Fruit fly (Drosophila melanogaster) ovary, adult (tissue): ENCODE results near the gene Cpr23B.

ENCODE experiments used
- CG17801 ChIP-seq: fragments of 200-800 bp; optimal IDR thresholded peaks from 2 replicates; lab custom pipeline; 2019; ENCODE audit warnings: missing biosample characterization, mild to moderate bottlenecking, missing genetic modification characterization, moderate library complexity; ENCODE audit not compliant: partially characterized antibody

Gene Cpr23B

DNA sequence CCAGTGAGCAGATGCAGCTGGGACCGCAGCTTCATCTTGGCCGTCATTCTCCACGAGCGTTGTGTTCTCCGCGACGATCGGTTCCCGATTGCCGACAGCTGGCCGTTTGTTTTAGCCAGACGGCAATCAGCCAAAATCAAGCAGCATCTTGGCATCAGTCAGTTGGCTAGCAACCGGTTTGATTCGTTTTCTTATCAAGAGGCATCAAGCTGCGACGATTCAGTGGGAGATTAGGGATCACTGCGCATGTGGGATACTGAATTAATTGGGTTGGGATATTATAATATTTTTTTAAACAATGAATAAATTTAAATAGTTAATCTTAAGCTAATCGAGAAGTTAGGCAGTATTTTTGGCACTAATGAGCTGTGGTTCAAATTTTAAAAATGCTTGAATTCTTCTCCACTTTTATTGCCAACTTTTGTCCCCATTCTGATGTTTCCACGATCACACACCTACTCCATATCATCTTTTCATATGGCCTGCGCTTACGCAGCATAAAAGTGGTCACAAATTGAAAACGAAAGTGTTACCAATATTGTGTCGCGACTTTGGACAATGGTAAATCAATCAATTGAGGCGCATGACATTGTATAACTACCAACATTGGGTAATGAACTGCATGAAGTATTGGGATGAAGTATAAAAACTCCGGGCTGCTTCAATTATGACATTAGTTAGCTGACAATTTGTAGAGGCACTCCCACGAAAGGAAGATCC lies at the start of gene Cpr23B, which contains the start of gene CG3119:
TSS of gene Cpr23B (plus strand) at position 670 of the 720 bp plus-strand sequence.
TSS of gene CG3119 (minus strand) at position 92 of the 720 bp plus-strand sequence.
- TF ChIP-seq CG17801 (GFP tag; lab: Kevin White, UChicago), result no peak

DNA sequence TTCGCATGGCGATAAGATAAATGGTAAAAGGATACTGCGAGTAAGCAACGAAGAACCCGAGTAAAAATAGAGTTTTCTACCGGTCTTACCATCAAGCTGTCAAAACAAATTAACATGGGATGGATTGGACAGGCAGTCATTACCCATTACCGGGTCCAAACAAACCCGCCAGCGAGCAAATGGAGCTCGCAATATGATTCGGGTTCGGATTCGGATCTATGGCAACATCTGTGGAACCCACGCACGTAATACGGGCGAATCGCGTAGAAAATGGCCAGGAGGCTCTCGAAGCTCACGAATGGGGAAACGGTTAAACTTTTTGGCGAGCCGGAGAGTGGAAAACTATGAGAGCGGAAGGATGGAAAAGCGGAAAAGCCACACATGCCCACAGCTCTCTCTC lies 41.0 kb upstream of the Cpr23B start:
- TF ChIP-seq CG17801 (GFP tag; lab: Kevin White, UChicago), result no peak

- TF ChIP-seq CG17801 (GFP tag; lab: Kevin White, UChicago), result no peak
These were observed 38.2 kb upstream of the Cpr23B start, which contains the start of gene Syt1 for dm6 chr2L:2799909-2800478. Syt1 (minus strand) TSS chr2L:2799979.

DNA sequence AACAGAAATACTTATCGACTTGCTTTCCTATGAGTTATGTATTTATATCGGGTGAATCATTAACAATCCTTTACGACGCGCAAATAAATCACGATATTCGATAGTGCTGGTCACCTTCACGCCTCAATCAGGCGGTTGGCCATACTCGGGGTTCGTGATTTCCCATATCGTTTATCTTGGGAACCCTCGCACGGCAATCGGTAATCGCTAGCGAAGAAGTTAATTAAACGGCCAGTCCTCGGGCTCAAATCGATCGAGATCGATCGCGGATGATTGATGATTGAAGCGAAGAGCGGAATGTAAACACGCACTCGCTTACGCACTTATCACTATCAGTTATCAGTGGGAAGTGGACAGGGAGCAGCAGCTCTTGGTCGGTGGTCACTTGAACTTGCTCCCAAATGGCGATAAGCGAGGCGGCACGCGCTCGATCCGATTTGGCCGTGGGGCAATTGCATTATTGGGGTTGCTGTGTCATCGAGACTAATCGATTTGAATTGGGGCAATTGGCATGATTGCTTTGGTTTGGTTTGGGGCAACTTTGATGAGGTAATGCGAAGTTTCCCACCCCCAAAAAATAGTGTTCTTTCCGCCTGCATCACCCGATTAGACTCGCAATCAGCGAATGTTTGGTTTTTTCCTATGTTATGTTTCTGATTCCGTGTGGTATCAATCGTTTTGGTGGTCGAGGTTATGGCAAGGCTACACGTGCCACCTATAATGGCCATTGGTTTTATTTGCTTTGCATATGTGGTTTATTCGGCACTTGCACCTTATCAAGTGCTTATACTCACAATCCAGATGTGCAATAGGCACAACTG lies 37.0 kb upstream of the Cpr23B start:
- no peak for TF ChIP-seq CG17801 (GFP tag; lab: Kevin White, UChicago)

DNA sequence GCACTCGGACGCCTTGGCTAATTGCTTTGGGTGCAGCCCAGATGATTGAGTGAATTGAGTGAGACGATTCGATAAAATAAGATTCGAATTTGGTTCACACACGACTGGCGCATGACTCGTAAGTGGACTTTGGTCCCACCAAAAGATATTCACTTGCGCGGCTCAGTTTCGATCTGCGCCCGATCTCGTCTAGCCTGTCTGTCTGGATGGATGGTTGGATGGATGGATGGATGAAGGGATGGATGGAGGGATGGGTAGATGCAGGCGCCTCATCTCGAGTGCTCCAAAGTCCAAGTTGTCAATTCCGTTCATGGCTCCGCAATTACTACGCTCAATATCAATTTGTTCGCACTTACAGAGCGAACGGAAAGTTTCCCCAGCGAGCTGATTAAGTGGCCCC lies 35.7 kb upstream of the Cpr23B start:
- TF ChIP-seq CG17801 (GFP tag; lab: Kevin White, UChicago), result no peak

DNA sequence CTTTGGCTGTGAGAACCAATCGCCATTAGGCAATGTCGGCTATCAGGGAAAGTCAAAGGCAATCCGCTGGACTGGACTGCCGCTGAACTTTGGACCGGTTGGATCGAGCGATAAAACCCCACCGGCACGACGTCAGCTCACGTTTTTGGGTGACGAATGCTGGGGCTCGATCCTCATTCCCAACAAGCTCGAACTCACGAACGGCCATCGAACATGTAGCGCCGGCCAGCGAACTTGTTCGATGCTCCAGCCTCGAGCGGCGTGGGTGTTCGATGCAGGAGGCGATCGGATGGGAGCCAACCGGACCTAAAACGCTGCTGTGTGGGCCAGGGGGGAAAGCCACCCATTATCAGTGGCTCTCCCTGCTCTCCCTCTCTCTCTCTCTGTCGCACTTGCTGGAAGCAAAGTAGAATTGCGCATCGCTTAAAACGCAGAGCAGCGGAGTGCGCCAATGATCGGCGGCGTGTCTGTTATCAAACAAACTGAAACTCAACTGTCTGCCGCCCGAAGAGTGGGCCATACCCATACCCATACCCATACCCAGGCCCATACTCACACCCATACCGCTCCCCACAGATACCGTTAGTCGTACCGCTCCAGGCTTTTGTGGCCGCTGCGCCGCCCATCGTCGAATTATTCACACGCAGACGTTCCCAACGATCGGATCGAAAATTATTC lies 33.4 kb upstream of the Cpr23B start, which contains the start of gene daw:
TSS of gene daw (plus strand) at position 628 of the 678 bp plus-strand sequence.
- no peak for TF ChIP-seq CG17801 (GFP tag; lab: Kevin White, UChicago)

dm6 chr2L:2806190-2806763 lies 31.9 kb upstream of the Cpr23B start:
- TF ChIP-seq CG17801 (GFP tag; lab: Kevin White, UChicago), result no peak

DNA sequence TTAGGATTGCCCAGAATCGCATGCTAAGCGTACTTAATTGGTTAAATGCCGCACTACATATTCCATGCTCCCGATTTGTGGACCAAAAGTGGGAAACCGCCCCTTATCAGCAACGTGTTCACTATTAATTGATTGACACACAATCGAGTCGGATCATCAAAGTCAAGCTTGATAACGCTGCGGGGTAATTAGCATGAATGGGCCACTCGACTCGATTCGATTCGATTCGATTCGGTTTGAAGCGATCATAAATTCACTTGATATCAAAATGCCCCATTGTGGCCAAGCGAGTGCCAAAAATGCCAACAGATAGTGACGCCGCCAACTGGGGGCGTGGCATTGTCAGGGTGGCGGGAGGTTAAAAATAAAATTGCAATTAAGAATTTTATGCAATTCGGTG lies 30.6 kb upstream of the Cpr23B start:
- TF ChIP-seq CG17801 (GFP tag; lab: Kevin White, UChicago), result no peak

- no peak for TF ChIP-seq CG17801 (GFP tag; lab: Kevin White, UChicago)
These were observed 30.0 kb upstream of the Cpr23B start for dm6 chr2L:2808038-2808699.

DNA sequence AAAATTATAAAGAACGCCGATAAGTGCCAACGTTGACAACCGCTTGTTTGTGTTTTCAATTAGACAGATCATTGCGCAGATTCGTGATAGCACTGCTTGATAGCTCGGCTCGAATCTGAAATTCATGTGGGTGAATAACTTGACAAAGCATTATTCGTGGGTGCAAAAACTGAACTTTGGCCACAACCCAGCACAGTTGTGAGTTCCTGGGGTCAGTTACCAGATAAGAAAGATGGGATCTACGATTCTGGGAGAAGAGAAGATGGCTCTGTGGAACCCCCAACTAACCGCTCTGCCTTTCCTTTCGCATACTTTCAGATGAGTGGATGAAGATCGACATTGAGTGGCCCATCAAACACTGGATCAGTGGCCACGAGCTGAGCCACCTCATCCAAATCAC lies 27.4 kb upstream of the Cpr23B start:
- TF ChIP-seq CG17801 (GFP tag; lab: Kevin White, UChicago), result no peak

DNA sequence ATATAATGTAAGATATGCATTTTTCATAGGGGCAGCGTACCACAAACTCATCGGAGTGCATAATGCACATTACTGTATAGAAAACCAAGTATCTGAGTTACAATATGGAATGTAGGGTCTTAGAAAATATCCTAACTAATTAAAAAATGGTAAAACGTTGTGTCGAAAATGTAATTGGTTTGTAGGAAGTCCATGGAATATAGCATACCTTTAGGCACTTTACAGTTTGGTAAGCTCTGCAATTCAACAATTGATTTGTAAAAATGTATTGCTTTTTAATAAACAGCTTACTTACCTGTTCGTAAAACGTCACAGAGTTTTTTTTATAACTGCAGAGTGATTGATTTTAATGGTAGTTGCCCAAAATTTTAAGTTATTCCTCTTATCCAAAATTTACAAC lies 26.1 kb upstream of the Cpr23B start, which contains the start of gene CG2964:
TSS of gene CG2964 (plus strand) at position 301 of the 400 bp plus-strand sequence.
- TF ChIP-seq CG17801 (GFP tag; lab: Kevin White, UChicago), result no peak

- TF ChIP-seq CG17801 (GFP tag; lab: Kevin White, UChicago), result no peak
These were observed 22.5 kb upstream of the Cpr23B start, which contains the start of gene G6P for dm6 chr2L:2815673-2816072. G6P (minus strand) TSS chr2L:2815760.

DNA sequence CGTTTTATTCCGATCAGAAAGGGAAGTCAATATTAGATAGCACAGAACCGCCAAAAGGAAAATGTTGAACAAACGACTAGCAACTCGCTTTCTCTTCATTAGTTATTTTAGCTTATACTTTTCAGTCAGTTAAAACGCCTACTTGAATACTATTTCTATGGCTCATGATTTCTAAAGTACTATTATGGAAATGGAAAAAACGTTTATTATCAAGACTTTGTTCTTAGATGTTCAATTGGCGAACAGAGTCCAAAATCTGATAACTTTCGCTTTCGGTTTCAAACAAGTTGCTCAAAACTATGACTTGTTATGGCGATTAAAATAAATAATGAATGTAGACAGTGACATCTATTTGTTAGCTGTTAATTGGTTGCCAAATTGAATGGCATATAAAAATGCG lies 12.8 kb upstream of the Cpr23B start, which contains the start of gene CG3123:
TSS of gene CG3123 (minus strand) at position 101 of the 400 bp plus-strand sequence.
- no peak for TF ChIP-seq CG17801 (GFP tag; lab: Kevin White, UChicago)
